Fruit fly (Drosophila melanogaster): ENCODE data around the gene CG34376.

The CG34376 gene

DNA sequence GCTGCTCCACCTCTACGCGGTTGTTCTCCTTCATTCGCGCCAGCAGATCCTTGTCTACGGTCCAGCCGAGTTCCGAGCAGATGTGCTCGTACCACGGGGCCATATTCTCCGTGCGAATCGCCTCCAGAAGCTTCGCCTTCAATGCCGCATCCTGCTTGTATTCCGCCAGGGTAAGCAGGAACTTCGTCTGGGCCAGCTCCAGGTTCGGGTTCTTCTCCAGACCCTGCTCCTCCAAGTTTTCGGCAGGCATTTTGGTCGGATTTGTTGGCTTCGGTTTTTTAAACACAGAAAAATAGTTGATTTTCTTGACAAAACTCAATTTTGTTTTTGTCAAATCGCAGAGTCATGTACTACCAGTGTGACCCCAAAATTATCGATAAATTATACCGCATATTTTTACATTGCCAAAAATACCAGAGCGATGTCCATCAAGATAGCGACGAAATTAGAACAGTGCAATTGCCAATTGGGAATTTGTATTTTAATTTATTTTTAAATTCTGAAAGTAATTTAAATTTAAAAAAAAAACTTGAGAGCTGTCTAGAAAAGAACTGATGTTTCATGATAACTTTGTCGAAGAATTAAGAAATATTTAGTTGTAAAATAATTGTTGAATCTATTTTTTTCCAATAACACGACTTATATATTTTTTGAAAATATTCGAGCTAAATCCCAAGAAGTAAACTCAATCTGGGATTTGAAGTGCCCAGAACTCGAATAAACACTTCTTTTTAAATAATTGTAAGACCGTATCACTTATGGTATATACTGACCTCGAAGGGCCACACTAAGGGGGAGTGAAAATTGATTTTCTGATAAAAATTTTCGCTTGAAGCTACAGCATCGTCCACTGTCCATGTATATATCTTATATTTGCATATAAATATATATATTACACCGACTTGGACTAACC, 14.0 kb downstream of the CG34376 start, which contains the start of the genes Rpn7 and AP-2mu (continued):
- TF ChIP-seq fru (GFP tag; optimal IDR thresholded peaks at IDR 0.05) (no peak), ey (GFP tag; optimal IDR thresholded peaks at IDR 0.05) (no peak), pan (optimal IDR thresholded peaks at IDR 0.05) (no peak)

DNA sequence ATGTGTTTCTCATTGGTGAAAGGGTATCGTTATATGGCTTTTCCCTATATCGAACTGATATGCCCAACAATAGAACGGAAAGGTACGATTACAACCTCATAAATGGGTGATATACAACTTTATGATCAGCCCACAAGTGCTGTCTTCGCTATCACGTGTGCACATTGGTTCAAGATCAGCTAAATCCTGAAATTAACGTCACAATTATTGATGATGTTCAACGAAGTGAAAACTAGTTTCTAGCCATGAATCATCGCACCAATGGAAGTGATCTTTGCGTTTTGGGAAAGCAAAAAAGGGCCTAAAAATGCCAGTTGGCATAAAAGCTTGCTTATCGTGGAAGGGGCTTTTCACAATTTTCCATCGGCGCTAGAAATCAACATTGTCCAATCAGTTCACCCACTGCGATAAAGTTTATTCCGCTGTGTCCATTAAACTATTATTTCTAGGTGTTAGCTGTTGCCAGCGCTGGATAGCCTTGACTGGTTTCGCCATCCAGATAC, 16.8 kb downstream of the CG34376 start, which contains the start of gene CG7054:
Gene CG7054, plus strand, starts transcription at position 375 of the 503 bp plus-strand sequence.
- TF ChIP-seq sv (GFP tag; optimal IDR thresholded peaks at IDR 0.05): no peak
- TF ChIP-seq Hr78 (GFP tag; optimal IDR thresholded peaks at IDR 0.05): no peak
- no peak for TF ChIP-seq ey (GFP tag; optimal IDR thresholded peaks at IDR 0.05)
- peak; percentile 19 for TF ChIP-seq br (GFP tag; optimal IDR thresholded peaks at IDR 0.05)
- TF ChIP-seq Jra (GFP tag; optimal IDR thresholded peaks at IDR 0.05): no peak
- TF ChIP-seq CrebA (GFP tag; optimal IDR thresholded peaks at IDR 0.05; ENCODE audit: borderline replicate concordance): no peak
- TF ChIP-seq Rel (GFP tag; optimal IDR thresholded peaks at IDR 0.05): no peak
- peak; percentile 45 for TF ChIP-seq Rel (tag; optimal IDR thresholded peaks at IDR 0.05)
- peak; percentile 27 for TF ChIP-seq Sp1 (GFP tag; optimal IDR thresholded peaks at IDR 0.05)
- TF ChIP-seq CG9705 (GFP tag; optimal IDR thresholded peaks at IDR 0.05): no peak
- TF ChIP-seq foxo (GFP tag; optimal IDR thresholded peaks at IDR 0.05): peak in 1 of 2 experiments; percentile 20
- peak; percentile 12 for TF ChIP-seq h (GFP tag; optimal IDR thresholded peaks at IDR 0.05)
- TF ChIP-seq pan (optimal IDR thresholded peaks at IDR 0.05): no peak

DNA sequence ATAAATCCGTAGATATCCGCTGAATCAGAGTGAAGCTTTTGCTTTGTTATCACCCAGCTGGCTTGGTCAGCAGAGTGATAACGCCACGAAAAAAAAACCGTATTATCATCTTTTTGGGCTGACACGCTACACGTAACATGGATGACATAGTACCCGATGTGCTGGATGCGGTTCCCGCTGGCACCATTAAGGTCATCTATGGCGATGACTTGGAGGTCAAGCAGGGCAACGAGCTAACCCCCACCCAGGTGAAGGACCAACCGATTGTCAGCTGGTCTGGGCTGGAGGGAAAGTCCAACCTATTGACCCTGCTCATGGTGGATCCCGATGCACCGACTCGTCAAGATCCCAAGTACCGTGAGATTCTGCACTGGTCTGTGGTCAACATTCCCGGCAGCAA, 17.2 kb downstream of the CG34376 start:
- TF ChIP-seq Jra (GFP tag; optimal IDR thresholded peaks at IDR 0.05) (no peak), h (GFP tag; optimal IDR thresholded peaks at IDR 0.05) (no peak), Dif (GFP tag; optimal IDR thresholded peaks at IDR 0.05; ENCODE audit: partially characterized antibody) (no peak), HLH106 (tag; optimal IDR thresholded peaks at IDR 0.05) (no peak), dsf (GFP tag; optimal IDR thresholded peaks at IDR 0.05; ENCODE audit: borderline replicate concordance) (no peak), lola (GFP tag; optimal IDR thresholded peaks at IDR 0.05) (no peak), Rel (GFP tag; optimal IDR thresholded peaks at IDR 0.05) (no peak), Rel (tag; optimal IDR thresholded peaks at IDR 0.05) (no peak), sv (GFP tag; optimal IDR thresholded peaks at IDR 0.05) (no peak), Abd-B (GFP tag; optimal IDR thresholded peaks at IDR 0.05) (no peak), Vsx2 (GFP tag; optimal IDR thresholded peaks at IDR 0.05; ENCODE audit: partially characterized antibody) (no peak), jim (GFP tag; optimal IDR thresholded peaks at IDR 0.05) (no peak), Hnf4 (GFP tag; optimal IDR thresholded peaks at IDR 0.05) (no peak), ey (GFP tag; optimal IDR thresholded peaks at IDR 0.05) (no peak), tai (GFP tag; optimal IDR thresholded peaks at IDR 0.05) (no peak), CG9705 (GFP tag; optimal IDR thresholded peaks at IDR 0.05) (no peak), Hr83 (GFP tag; optimal IDR thresholded peaks at IDR 0.05; ENCODE audit: poor library complexity, severe bottlenecking) (no peak), dl (GFP tag; optimal IDR thresholded peaks at IDR 0.05; ENCODE audit: insufficient read depth in 1 of 2, partially characterized antibody in 2 of 2) (no peak), Hr78 (GFP tag; optimal IDR thresholded peaks at IDR 0.05) (no peak), foxo (GFP tag; optimal IDR thresholded peaks at IDR 0.05) (no peak), rgr (GFP tag; optimal IDR thresholded peaks at IDR 0.05) (no peak)

DNA sequence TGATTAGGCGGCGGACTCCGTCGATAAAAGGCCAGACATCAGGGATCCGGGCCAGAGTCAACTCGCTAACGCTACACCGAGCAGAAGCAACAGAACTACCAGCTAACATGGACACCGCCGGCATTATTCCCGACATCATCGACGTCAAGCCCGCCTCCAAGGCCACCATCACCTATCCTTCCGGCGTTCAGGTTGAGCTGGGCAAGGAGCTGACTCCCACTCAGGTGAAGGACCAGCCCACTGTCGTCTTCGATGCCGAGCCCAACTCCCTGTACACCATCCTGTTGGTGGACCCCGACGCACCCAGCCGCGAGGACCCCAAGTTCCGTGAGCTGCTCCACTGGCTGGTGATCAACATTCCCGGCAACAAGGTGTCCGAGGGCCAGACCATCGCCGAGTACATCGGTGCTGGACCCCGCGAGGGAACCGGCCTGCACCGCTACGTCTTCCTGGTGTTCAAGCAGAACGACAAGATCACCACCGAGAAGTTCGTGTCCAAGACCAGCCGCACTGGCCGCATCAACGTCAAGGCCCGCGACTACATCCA, 18.2 kb downstream of the CG34376 start, which contains the start of gene Pebp1:
Gene Pebp1, plus strand, starts transcription at position 51 of the 547 bp plus-strand sequence.
- TF ChIP-seq Hnf4 (GFP tag; optimal IDR thresholded peaks at IDR 0.05): no peak
- no peak for TF ChIP-seq h (GFP tag; optimal IDR thresholded peaks at IDR 0.05)
- TF ChIP-seq br (GFP tag; optimal IDR thresholded peaks at IDR 0.05): no peak
- no peak for TF ChIP-seq sage (GFP tag; optimal IDR thresholded peaks at IDR 0.05)
- no peak for TF ChIP-seq Jra (GFP tag; optimal IDR thresholded peaks at IDR 0.05)
- TF ChIP-seq Abd-B (GFP tag; optimal IDR thresholded peaks at IDR 0.05): no peak
- TF ChIP-seq pan (optimal IDR thresholded peaks at IDR 0.05): no peak
- no peak for TF ChIP-seq CrebA (GFP tag; optimal IDR thresholded peaks at IDR 0.05; ENCODE audit: borderline replicate concordance)
- TF ChIP-seq woc (GFP tag; optimal IDR thresholded peaks at IDR 0.05): no peak
- TF ChIP-seq lola (GFP tag; optimal IDR thresholded peaks at IDR 0.05): no peak
- TF ChIP-seq N (GFP tag; optimal IDR thresholded peaks at IDR 0.05): no peak
- TF ChIP-seq fru (GFP tag; optimal IDR thresholded peaks at IDR 0.05): no peak
- no peak for TF ChIP-seq dl (GFP tag; optimal IDR thresholded peaks at IDR 0.05; ENCODE audit: insufficient read depth in 1 of 2, partially characterized antibody in 2 of 2)

Data from whole organism, wandering third instar larva.